Worm (Caenorhabditis elegans) whole organism, early embryonic: Measurements from ENCODE around the gene C01G5.3.

Source experiments
- B0310.2 ChIP-seq: sonication (generic microtip); optimal IDR thresholded peaks from 2 replicates; lab custom pipeline; 2016; ENCODE audit warnings: mild to moderate bottlenecking, missing genetic modification characterization, missing compliant biosample characterization
- F13C5.2 ChIP-seq: sonication (generic microtip); optimal IDR thresholded peaks from 2 replicates; lab custom pipeline; 2017; ENCODE audit warnings: mild to moderate bottlenecking, missing genetic modification characterization, inconsistent platforms, missing compliant biosample characterization
- aly-1 ChIP-seq: sonication (generic microtip); optimal IDR thresholded peaks from 2 replicates; lab custom pipeline; 2016; ENCODE audit warnings: missing genetic modification characterization, missing compliant biosample characterization
- ama-1 ChIP-seq: fragments of 150-350 bp; optimal IDR thresholded peaks from 2 replicates; lab custom pipeline; 2014
- ceh-13 ChIP-seq: fragments of 200-800 bp; sonication (Bioruptor generic); optimal IDR thresholded peaks from 2 replicates; lab custom pipeline; 2018; ENCODE audit warnings: mild to moderate bottlenecking, missing genetic modification characterization, missing compliant biosample characterization
- ceh-36 ChIP-seq: sonication (generic microtip); optimal IDR thresholded peaks from 2 replicates; lab custom pipeline; 2016; ENCODE audit warnings: missing genetic modification characterization, inconsistent platforms, missing compliant biosample characterization
- ets-7 ChIP-seq: sonication (generic microtip); optimal IDR thresholded peaks from 2 replicates; lab custom pipeline; 2016; ENCODE audit warnings: missing genotype, missing genetic modification characterization, missing compliant biosample characterization
- flt-1 ChIP-seq: fragments of 200-800 bp; sonication (Bioruptor generic); IDR thresholded peaks from 2 replicates; pipeline ENCODE4 v1.3.6; 2022; ENCODE audit warnings: missing genetic modification characterization, missing compliant biosample characterization
- hmbx-1 ChIP-seq: sonication (generic microtip); optimal IDR thresholded peaks from 2 replicates; lab custom pipeline; 2016; ENCODE audit warnings: mild to moderate bottlenecking, missing genetic modification characterization, missing compliant biosample characterization
- hmg-4 ChIP-seq: fragments of 200-800 bp; sonication (Bioruptor generic); optimal IDR thresholded peaks from 2 replicates; lab custom pipeline; 2018; ENCODE audit warnings: mild to moderate bottlenecking, missing genetic modification characterization, missing compliant biosample characterization
- hnd-1 ChIP-seq: sonication (generic microtip); optimal IDR thresholded peaks from 2 replicates; lab custom pipeline; 2016; ENCODE audit warnings: missing genetic modification characterization, missing compliant biosample characterization
- pes-1 ChIP-seq: fragments of 200-800 bp; sonication (Bioruptor generic); IDR thresholded peaks from 2 replicates; pipeline ENCODE4 v1.3.6; 2022; ENCODE audit warnings: missing genetic modification reagents, missing genetic modification characterization, missing compliant biosample characterization
- scrt-1 ChIP-seq: fragments of 200-800 bp; sonication (Bioruptor generic); IDR thresholded peaks from 2 replicates; pipeline ENCODE4 v1.3.6; 2022; ENCODE audit warnings: missing genetic modification characterization, missing compliant biosample characterization
- sea-1 ChIP-seq: fragments of 200-800 bp; sonication (Bioruptor generic); conservative IDR thresholded peaks from 2 replicates; pipeline ENCODE4 v1.3.6; 2022; ENCODE audit warnings: missing genetic modification characterization, missing compliant biosample characterization
- tbx-11 ChIP-seq: fragments of 200-800 bp; sonication (Bioruptor generic); IDR thresholded peaks from 2 replicates; pipeline ENCODE4 v1.3.6; 2022; ENCODE audit warnings: missing genetic modification characterization, missing compliant biosample characterization
- tbx-37 ChIP-seq: fragments of 200-800 bp; sonication (Bioruptor generic); conservative IDR thresholded peaks from 2 replicates; pipeline ENCODE4 v1.3.6; 2022; ENCODE audit warnings: missing genetic modification reagents, missing genetic modification characterization, missing compliant biosample characterization
- tra-4 ChIP-seq: sonication (generic microtip); optimal IDR thresholded peaks from 2 replicates; lab custom pipeline; 2017; ENCODE audit warnings: missing genetic modification characterization, missing compliant biosample characterization

Gene C01G5.3

DNA sequence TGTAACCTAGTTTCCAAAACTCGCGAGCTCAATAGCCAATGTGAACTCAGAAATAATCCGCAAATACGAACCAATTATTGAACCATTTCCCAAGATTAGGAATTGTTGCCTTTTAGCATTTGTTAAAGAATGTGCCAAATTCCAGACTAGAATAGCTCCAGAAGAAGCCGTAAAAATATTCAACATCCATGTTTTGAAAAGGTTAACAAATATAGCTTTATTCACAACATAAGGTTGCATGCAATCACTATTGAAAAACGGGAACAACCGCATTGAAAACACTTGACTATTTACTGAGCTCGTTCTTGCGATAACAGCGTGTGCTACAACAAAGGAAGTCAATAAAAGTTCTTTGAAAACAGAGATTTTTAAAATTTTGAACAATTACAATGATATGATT, 9.5 kb upstream of the C01G5.3 start:
- TF ChIP-seq ama-1 = no peak
- no peak for TF ChIP-seq hnd-1 (tag; lab: Kevin White, UChicago)
- no peak for TF ChIP-seq ceh-36 (tag; lab: Kevin White, UChicago)
- TF ChIP-seq flt-1 (GFP tag; lab: Robert Waterston, UW) = no peak
- TF ChIP-seq sea-1 (GFP tag; lab: Robert Waterston, UW) = no peak
- TF ChIP-seq F13C5.2 (tag; lab: Kevin White, UChicago) = no peak
- TF ChIP-seq ets-7 = no peak
- no peak for TF ChIP-seq tbx-11 (GFP tag; lab: Robert Waterston, UW)
- no peak for TF ChIP-seq pes-1 (GFP tag; lab: Robert Waterston, UW)

DNA sequence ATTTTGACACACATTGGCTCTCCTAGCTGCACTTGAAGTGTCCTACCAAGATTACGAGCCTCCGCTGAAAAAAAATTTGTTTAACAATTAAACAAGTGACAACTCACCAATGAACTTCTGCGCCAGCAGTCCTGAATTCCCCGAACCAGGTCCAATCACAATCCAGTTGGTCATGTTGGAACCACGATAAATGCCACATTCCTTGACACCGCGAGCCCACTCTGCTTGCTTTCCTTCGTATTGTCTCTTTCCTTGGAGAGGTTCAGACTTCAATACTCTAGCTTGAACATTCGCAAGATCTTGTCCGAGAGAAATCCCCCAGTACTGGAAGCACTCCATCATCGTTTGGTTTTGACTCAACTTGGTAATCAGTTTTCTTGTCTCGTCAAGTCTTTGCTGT, 7.8 kb upstream of the C01G5.3 start:
- TF ChIP-seq F13C5.2 (tag; lab: Kevin White, UChicago) (no peak), aly-1 (tag; lab: Kevin White, UChicago) (no peak), pes-1 (GFP tag; lab: Robert Waterston, UW) (no peak), flt-1 (GFP tag; lab: Robert Waterston, UW) (no peak), ceh-13 (no peak), tbx-37 (no peak)

DNA sequence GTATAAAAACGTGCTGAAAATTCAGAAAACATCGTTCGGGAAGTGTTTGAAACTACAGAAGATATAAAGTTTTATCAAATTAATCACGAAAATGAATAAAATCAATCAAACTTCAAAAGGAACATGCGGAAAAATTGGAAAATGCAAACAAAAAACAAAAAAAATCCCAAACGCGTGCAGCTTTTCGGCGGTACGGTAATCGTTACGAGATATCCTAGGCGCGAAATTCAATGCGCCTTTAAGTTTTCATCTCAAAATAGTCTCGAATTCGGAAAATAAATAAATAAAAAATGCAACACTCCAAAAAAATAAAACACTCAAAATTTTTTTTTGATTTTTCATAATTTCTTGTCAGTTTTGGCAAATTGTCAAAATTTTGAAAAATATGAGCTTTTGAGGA, 6.2 kb upstream of the C01G5.3 start:
- TF ChIP-seq aly-1 (tag; lab: Kevin White, UChicago) = no peak
- no peak for TF ChIP-seq B0310.2
- TF ChIP-seq flt-1 (GFP tag; lab: Robert Waterston, UW) = no peak
- no peak for TF ChIP-seq ceh-13
- no peak for TF ChIP-seq scrt-1

DNA sequence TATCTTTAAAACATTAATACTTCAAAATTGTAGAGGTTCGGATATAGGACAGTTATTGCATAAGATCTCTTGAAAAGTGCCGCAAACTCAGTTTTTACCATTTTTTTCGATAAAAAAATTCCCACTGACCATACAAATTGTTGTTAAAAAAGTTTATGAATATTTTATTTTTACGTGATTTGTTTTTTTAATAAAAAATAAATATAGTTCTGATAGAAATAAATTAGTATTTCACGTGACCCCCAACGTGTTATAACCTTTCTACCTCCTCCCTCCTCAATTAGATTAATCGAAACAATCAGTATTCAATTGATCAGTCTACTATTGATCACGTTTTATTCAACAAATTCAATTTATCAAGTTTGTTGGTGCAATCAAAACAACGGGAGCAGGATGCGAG, 4.6 kb upstream of the C01G5.3 start, which contains the start of gene C01G5.4:
TSS of gene C01G5.4 (plus strand) at position 301 of the 400 bp plus-strand sequence.
- no peak for TF ChIP-seq scrt-1
- no peak for TF ChIP-seq hmbx-1 (tag; lab: Kevin White, UChicago)
- TF ChIP-seq sea-1 (GFP tag; lab: Robert Waterston, UW) = no peak
- no peak for TF ChIP-seq F13C5.2 (tag; lab: Kevin White, UChicago)
- TF ChIP-seq pes-1 (GFP tag; lab: Robert Waterston, UW) = no peak

DNA sequence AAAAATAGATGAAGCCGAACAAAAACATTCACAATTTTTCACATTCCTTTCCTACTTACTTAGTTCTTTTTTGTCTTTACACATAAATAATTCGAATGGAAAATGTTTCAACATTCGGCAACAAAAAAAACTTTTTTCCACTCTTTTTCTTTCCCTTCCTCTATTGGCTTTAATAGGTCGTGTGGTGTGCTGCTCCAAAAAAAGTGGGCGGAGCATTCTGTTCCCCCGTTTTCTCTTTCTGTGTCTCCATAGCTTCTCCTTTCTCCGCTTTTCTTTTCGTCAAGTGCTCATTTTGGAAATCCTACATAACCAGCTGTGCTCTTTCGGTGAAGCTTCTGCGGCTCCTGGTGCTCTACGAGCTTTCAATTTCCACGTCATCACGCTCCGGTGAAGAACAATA, 5.4 kb downstream of the C01G5.3 start, which contains the start of gene C01G5.25:
TSS of gene C01G5.25 (plus strand) at position 250 of the 400 bp plus-strand sequence.
- TF ChIP-seq ets-7 = no peak
- TF ChIP-seq F13C5.2 (tag; lab: Kevin White, UChicago) = no peak
- no peak for TF ChIP-seq hmbx-1 (tag; lab: Kevin White, UChicago)
- no peak for TF ChIP-seq ceh-13
- TF ChIP-seq hnd-1 (tag; lab: Kevin White, UChicago) = no peak
- TF ChIP-seq ama-1 = no peak
- no peak for TF ChIP-seq B0310.2
- TF ChIP-seq aly-1 (tag; lab: Kevin White, UChicago) = no peak
- TF ChIP-seq tbx-37 = no peak
- no peak for TF ChIP-seq pes-1 (GFP tag; lab: Robert Waterston, UW)
- TF ChIP-seq hmg-4 (GFP tag; lab: Kevin White, UChicago) = no peak
- no peak for TF ChIP-seq ceh-36 (tag; lab: Kevin White, UChicago)
- TF ChIP-seq flt-1 (GFP tag; lab: Robert Waterston, UW) = no peak
- no peak for TF ChIP-seq scrt-1
- no peak for TF ChIP-seq tbx-11 (GFP tag; lab: Robert Waterston, UW)
- TF ChIP-seq sea-1 (GFP tag; lab: Robert Waterston, UW) = no peak
- no peak for TF ChIP-seq tra-4 (tag; lab: Kevin White, UChicago)

DNA sequence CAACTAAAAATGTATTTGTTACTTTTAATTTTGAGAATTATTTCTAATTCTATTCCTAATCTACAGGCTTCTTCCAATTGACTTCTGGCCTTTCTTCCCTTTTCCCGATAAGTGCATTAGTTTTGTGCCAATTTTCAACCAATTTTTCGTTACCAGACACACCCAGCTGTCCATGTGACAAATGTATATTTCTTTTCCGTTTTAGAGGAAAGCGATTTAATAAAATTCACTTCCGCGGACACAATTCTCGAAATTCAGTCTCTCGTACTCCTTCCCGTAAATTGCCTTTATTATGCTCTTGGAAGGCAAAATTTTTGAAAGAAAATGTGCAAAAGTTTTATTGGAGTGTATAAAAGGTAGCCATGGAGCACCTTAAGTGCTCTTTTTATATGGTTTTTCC, 7.0 kb downstream of the C01G5.3 start:
- no peak for TF ChIP-seq scrt-1
- TF ChIP-seq tbx-11 (GFP tag; lab: Robert Waterston, UW) = no peak
- TF ChIP-seq aly-1 (tag; lab: Kevin White, UChicago) = no peak
- TF ChIP-seq ets-7 = no peak
- TF ChIP-seq hmg-4 (GFP tag; lab: Kevin White, UChicago) = no peak
- TF ChIP-seq ama-1 = no peak
- no peak for TF ChIP-seq pes-1 (GFP tag; lab: Robert Waterston, UW)
- TF ChIP-seq hnd-1 (tag; lab: Kevin White, UChicago) = no peak
- TF ChIP-seq hmbx-1 (tag; lab: Kevin White, UChicago) = no peak
- TF ChIP-seq B0310.2 = no peak
- no peak for TF ChIP-seq flt-1 (GFP tag; lab: Robert Waterston, UW)
- TF ChIP-seq ceh-13 = no peak
- no peak for TF ChIP-seq tra-4 (tag; lab: Kevin White, UChicago)
- no peak for TF ChIP-seq tbx-37
- no peak for TF ChIP-seq ceh-36 (tag; lab: Kevin White, UChicago)

DNA sequence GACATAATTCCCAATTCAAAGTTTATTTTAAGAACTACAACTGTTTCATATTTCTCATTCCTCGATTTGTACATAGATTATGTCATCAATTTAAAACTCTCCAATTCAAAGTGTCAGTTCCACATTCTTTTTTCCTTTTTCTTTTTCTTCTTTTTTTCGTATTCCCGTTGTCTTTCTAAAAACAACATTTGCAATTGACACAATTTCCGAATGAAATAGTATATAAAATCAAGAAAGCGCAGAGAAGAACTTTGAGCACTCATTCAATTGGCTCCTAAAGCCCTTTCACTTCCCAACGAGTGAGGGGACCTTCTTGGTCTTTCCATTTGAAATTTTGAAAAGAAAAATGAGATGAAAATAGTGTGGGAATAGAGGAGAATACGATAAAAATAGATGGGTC, 11.4 kb downstream of the C01G5.3 start:
- no peak for TF ChIP-seq sea-1 (GFP tag; lab: Robert Waterston, UW)
- no peak for TF ChIP-seq ets-7

DNA sequence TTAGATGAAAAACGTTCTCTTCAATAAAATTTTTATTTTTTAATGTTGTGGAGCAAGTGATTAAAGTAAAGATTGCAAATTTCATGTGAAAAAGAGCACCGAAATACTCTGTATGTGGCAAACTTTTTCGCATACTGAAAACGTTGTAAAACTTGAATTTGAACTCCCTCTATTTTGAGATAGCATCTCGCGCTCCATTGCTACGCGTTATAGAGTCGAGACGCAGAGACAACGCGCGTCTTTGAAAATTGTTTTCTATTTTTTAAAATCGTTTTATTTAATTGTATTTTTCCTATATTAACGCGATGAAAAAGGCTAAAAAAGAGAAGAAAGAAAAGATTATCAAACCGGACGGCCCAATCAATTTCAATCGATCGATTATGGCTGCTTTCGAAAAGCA, 12.6 kb downstream of the C01G5.3 start, which contains the start of gene fan-1:
TSS of gene fan-1 (plus strand) at position 78 of the 400 bp plus-strand sequence.
- TF ChIP-seq ama-1 = no peak
- no peak for TF ChIP-seq scrt-1
- TF ChIP-seq ets-7 = no peak
- no peak for TF ChIP-seq B0310.2
- no peak for TF ChIP-seq hnd-1 (tag; lab: Kevin White, UChicago)
- TF ChIP-seq F13C5.2 (tag; lab: Kevin White, UChicago) = no peak
- TF ChIP-seq aly-1 (tag; lab: Kevin White, UChicago) = no peak
- TF ChIP-seq tra-4 (tag; lab: Kevin White, UChicago) = no peak
- no peak for TF ChIP-seq hmg-4 (GFP tag; lab: Kevin White, UChicago)
